Worm (Caenorhabditis elegans): ENCODE data around the gene W02B12.1.
A peak's percentile ranks its signal among the peaks of the same experiment; 100 is the strongest.

The W02B12.1 gene

DNA sequence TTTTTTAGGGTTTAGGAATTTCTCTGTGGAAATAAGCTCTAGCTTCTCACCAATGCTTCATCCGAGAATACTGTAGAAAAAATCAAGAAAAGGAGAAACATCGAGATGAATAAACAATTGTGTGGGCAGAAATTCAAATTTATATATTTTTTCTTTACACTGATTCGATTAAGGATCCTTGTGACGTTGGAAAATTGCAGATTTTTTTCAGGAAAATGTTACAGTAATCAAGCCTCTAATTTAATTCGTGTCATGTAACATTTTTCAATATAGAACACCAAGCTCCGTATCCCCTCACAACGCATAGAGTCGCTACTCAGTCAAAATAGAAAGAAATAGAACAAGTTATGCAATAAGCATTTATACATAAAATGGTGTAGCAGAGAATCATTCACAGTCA is 27.6 kb downstream of the W02B12.1 start, which contains the start of gene W02B12.16:
Gene W02B12.16 (minus strand): TSS at position 101 of the 400 bp plus-strand sequence.
- no peak for TF ChIP-seq ceh-48 (tag; optimal IDR thresholded peaks at IDR 0.05)
- no peak for TF ChIP-seq pat-9 (tag; optimal IDR thresholded peaks at IDR 0.05)
- TF ChIP-seq pha-4 (tag; optimal IDR thresholded peaks at IDR 0.05), result no peak
- no peak for TF ChIP-seq ahr-1 (tag; optimal IDR thresholded peaks at IDR 0.05)
- no peak for TF ChIP-seq ceh-45 (GFP tag; IDR thresholded peaks at IDR 0.05)
- TF ChIP-seq unc-55 (GFP tag; optimal IDR thresholded peaks at IDR 0.05), result no peak
- TF ChIP-seq nhr-232 (tag; optimal IDR thresholded peaks at IDR 0.05), result no peak
- no peak for TF ChIP-seq sox-2 (GFP tag; IDR thresholded peaks at IDR 0.05)
- no peak for TF ChIP-seq nhr-11 (tag; optimal IDR thresholded peaks at IDR 0.05)

DNA sequence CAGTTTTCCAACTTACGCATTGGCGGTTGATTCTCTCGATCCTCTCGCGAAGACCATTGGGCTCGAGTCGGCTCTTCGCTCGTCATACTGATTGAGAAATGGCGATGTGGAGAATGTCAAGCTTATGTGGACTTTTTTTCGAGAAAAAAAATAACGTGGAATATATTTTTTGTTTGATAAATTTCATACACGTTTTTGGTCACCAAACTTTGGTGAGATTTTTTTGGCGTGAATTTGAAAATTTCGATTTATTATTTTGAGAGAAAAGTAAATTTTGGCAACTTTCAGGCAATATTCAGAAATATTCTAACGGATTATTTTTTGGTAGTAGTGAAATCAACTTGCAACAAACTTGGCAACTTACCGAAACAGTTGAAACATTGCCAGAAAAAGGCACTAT is 30.3 kb downstream of the W02B12.1 start, which contains the start of gene W02B12.12:
Gene W02B12.12 (minus strand): TSS at position 101 of the 400 bp plus-strand sequence.
- TF ChIP-seq hlh-30 (tag; optimal IDR thresholded peaks at IDR 0.05; ENCODE audit: insufficient read depth) (no peak), sox-2 (GFP tag; IDR thresholded peaks at IDR 0.05) (no peak), ceh-30 (tag; optimal IDR thresholded peaks at IDR 0.05) (no peak), dmd-4 (tag; optimal IDR thresholded peaks at IDR 0.05; ENCODE audit: borderline replicate concordance) (no peak), pros-1 (tag; optimal IDR thresholded peaks at IDR 0.05) (no peak), fkh-6 (tag; optimal IDR thresholded peaks at IDR 0.05) (no peak), hlh-6 (tag; optimal IDR thresholded peaks at IDR 0.05) (no peak), unc-42 (tag; optimal IDR thresholded peaks at IDR 0.05) (no peak), madf-2 (tag; optimal IDR thresholded peaks at IDR 0.05) (no peak), pat-9 (tag; optimal IDR thresholded peaks at IDR 0.05) (no peak)

DNA sequence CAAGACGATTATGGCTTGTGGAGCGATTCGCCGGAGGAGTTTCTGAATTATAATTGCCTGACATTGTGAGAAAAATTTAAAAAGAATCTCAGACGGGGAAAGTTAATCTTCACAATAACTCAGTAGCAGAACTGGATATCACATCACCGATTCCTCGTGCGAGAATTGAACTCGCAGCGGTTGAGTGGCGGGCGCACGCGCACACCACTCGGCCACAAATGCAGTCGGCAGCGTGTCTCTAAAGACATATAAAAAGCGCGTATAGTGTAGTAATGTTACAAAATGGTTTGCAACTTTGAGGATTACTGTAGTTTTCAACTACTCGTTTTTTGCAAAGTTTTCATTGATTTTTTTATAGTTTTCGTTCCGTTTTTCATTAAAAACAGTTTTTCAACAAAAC is 35.8 kb downstream of the W02B12.1 start:
- TF ChIP-seq sox-4 (tag; optimal IDR thresholded peaks at IDR 0.05) (peak; percentile 97), nfya-1 (tag; optimal IDR thresholded peaks at IDR 0.05) (peak; percentile 81), pqm-1 (tag; optimal IDR thresholded peaks at IDR 0.05) (peak; percentile 83), fax-1 (tag; optimal IDR thresholded peaks at IDR 0.05) (peak; percentile 93), ttx-3 (tag; optimal IDR thresholded peaks at IDR 0.05) (peak; percentile 96), zip-5 (tag; optimal IDR thresholded peaks at IDR 0.05) (peak; percentile 84), pag-3 (tag; optimal IDR thresholded peaks at IDR 0.05; ENCODE audit: borderline replicate concordance) (peak; percentile 80), npax-4 (tag; optimal IDR thresholded peaks at IDR 0.05) (peak; percentile 95), fkh-10 (GFP tag; optimal IDR thresholded peaks at IDR 0.05) (no peak), T23F11.4 (GFP tag; optimal IDR thresholded peaks at IDR 0.05) (peak; percentile 94), ceh-18 (tag; optimal IDR thresholded peaks at IDR 0.05) (peak; percentile 91), ceh-22 (tag; optimal IDR thresholded peaks at IDR 0.05) (peak; percentile 26), ceh-24 (tag; optimal IDR thresholded peaks at IDR 0.05) (peak; percentile 97), che-1 (tag; optimal IDR thresholded peaks at IDR 0.05) (peak; percentile 96), nhr-232 (tag; optimal IDR thresholded peaks at IDR 0.05) (peak; percentile 94), K09A11.1 (tag; optimal IDR thresholded peaks at IDR 0.05; ENCODE audit: insufficient read depth) (peak; percentile 84), mec-3 (tag; optimal IDR thresholded peaks at IDR 0.05; ENCODE audit: borderline replicate concordance) (peak; percentile 87), ref-2 (tag; optimal IDR thresholded peaks at IDR 0.05) (peak; percentile 96), pax-1 (tag; optimal IDR thresholded peaks at IDR 0.05) (no peak), ceh-31 (tag; optimal IDR thresholded peaks at IDR 0.05) (peak; percentile 85), ceh-45 (GFP tag; IDR thresholded peaks at IDR 0.05) (peak; percentile 95), nhr-11 (tag; optimal IDR thresholded peaks at IDR 0.05) (no peak), pros-1 (tag; optimal IDR thresholded peaks at IDR 0.05) (no peak), fkh-6 (tag; optimal IDR thresholded peaks at IDR 0.05) (peak; percentile 96), ceh-9 (tag; optimal IDR thresholded peaks at IDR 0.05) (peak; percentile 95), F13H6.1 (tag; optimal IDR thresholded peaks at IDR 0.05) (peak; percentile 95), C38D4.7 (GFP tag; optimal IDR thresholded peaks at IDR 0.05) (peak; percentile 96), eyg-1 (tag; optimal IDR thresholded peaks at IDR 0.05) (peak; percentile 95), ceh-6 (GFP tag; optimal IDR thresholded peaks at IDR 0.05) (peak; percentile 96), Y22D7AL.16 (tag; optimal IDR thresholded peaks at IDR 0.05) (peak; percentile 98), unc-86 (tag; optimal IDR thresholded peaks at IDR 0.05) (peak; percentile 93), madf-2 (tag; optimal IDR thresholded peaks at IDR 0.05) (peak; percentile 95), hlh-13 (GFP tag; optimal IDR thresholded peaks at IDR 0.05) (peak; percentile 93), ceh-2 (tag; optimal IDR thresholded peaks at IDR 0.05) (peak; percentile 86), elt-4 (tag; optimal IDR thresholded peaks at IDR 0.05) (peak; percentile 53), dve-1 (tag; optimal IDR thresholded peaks at IDR 0.05) (peak; percentile 88), lim-6 (tag; optimal IDR thresholded peaks at IDR 0.05) (peak; percentile 76), pat-9 (tag; optimal IDR thresholded peaks at IDR 0.05) (peak; percentile 97)
